Worm (Caenorhabditis elegans) whole organism, mixed stage, embryonic: ENCODE measurements around the gene srw-120.

Experiments used
- ces-1 ChIP-seq: fragments of 150-350 bp; optimal IDR thresholded peaks from 2 replicates; lab custom pipeline; 2014; ENCODE audit warnings: missing biosample characterization, missing genetic modification reagents, missing genetic modification characterization
- elt-3 ChIP-seq: fragments of 150-350 bp; optimal IDR thresholded peaks from 2 replicates; lab custom pipeline; 2014; ENCODE audit warnings: missing biosample characterization, missing genetic modification characterization
- mep-1 ChIP-seq: fragments of 150-350 bp; optimal IDR thresholded peaks from 2 replicates; lab custom pipeline; 2017; ENCODE audit warnings: missing biosample characterization, missing genetic modification reagents, missing genetic modification characterization, inconsistent platforms
- nhr-237 ChIP-seq: fragments of 150-350 bp; optimal IDR thresholded peaks from 2 replicates; lab custom pipeline; 2014; ENCODE audit warnings: missing biosample characterization, missing genetic modification characterization
- nhr-28 ChIP-seq: fragments of 150-350 bp; optimal IDR thresholded peaks from 2 replicates; lab custom pipeline; 2014; ENCODE audit warnings: missing biosample characterization, missing genetic modification characterization
- nhr-76 ChIP-seq: sonication (generic microtip); optimal IDR thresholded peaks from 2 replicates; lab custom pipeline; 2017; ENCODE audit warnings: missing biosample characterization, missing genetic modification characterization
- unc-62 ChIP-seq: fragments of 150-350 bp; optimal IDR thresholded peaks from 2 replicates; lab custom pipeline; 2014; ENCODE audit warnings: missing biosample characterization, missing genetic modification reagents, missing genetic modification characterization
- zip-8 ChIP-seq: fragments of 150-350 bp; optimal IDR thresholded peaks from 2 replicates; lab custom pipeline; 2014; ENCODE audit warnings: missing biosample characterization, missing genetic modification characterization
- ztf-11 ChIP-seq: fragments of 150-350 bp; optimal IDR thresholded peaks from 2 replicates; lab custom pipeline; 2014; ENCODE audit warnings: missing biosample characterization, missing genetic modification characterization

ce11 chrV:3014185-3014584 is 18.2 kb upstream of the srw-120 start, which contains the start of gene K12D9.1:
- TF ChIP-seq zip-8 (tag; lab: Kevin White, UChicago) (no peak), mep-1 (no peak), elt-3 (tag; lab: Kevin White, UChicago) (no peak), nhr-76 (no peak), ztf-11 (no peak), nhr-28 (tag; lab: Kevin White, UChicago) (no peak), unc-62 (GFP tag; lab: Kevin White, UChicago) (no peak), nhr-237 (tag; lab: Kevin White, UChicago) (no peak), ces-1 (GFP tag; lab: Kevin White, UChicago) (no peak)
